Fruit fly (Drosophila melanogaster): ENCODE measurements around the gene Septin4.

DNA sequence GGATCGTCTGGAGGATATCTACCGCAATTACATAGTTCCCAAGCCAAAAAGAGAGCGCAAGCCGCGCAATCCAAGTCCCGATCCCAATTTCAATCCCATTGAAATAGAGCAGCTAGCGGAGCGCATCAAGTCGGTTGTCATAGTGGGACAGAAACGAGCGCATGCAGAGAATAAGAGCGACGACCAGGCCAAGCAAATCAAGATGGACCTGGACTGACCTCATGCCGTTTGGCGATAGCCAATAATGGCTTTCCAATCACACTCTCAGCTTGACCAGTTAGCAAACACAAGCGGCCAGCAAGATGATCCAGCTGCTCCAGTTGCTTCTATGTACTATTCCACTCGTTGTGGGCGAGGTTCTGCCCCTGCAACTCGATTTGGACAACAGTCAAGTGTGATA lies 43.3 kb downstream of the Septin4 start:
- no peak for TF ChIP-seq psq (optimal IDR thresholded peaks at IDR 0.05)
- no peak for TF ChIP-seq insv (optimal IDR thresholded peaks at IDR 0.05)
- TF ChIP-seq Myc (optimal IDR thresholded peaks at IDR 0.05): no peak

All from Kc167 (cell line).